Worm (Caenorhabditis elegans): ENCODE measurements around the gene Y46G5A.20.
A peak's percentile ranks its signal among the peaks of the same experiment; 100 is the strongest.

The Y46G5A.20 gene

ce11 chrII:12805765-12806384 lies 4.9 kb upstream of the Y46G5A.20 start:
- TF ChIP-seq klf-2 (GFP tag; conservative IDR thresholded peaks at IDR 0.05) (no peak), med-1 (GFP tag; optimal IDR thresholded peaks at IDR 0.05; ENCODE audit: insufficient read depth) (no peak), ztf-23 (GFP tag; IDR thresholded peaks at IDR 0.05) (no peak), T22C8.4 (GFP tag; IDR thresholded peaks at IDR 0.05) (no peak), tab-1 (GFP tag; IDR thresholded peaks at IDR 0.05) (no peak), cog-1 (tag; optimal IDR thresholded peaks at IDR 0.05) (no peak), ref-1 (GFP tag; conservative IDR thresholded peaks at IDR 0.05) (no peak)

- TF ChIP-seq ztf-23 (GFP tag; IDR thresholded peaks at IDR 0.05) (no peak), T22C8.4 (GFP tag; IDR thresholded peaks at IDR 0.05) (no peak), ref-1 (GFP tag; conservative IDR thresholded peaks at IDR 0.05) (no peak), klf-2 (GFP tag; conservative IDR thresholded peaks at IDR 0.05) (no peak)
Observed at ce11 chrII:12806602-12807182, 4.1 kb upstream of the Y46G5A.20 start, which contains the start of gene spds-1. Gene spds-1 (plus strand): TSS chrII:12806899.

- TF ChIP-seq tab-1 (GFP tag; IDR thresholded peaks at IDR 0.05) (no peak), ztf-29 (GFP tag; IDR thresholded peaks at IDR 0.05) (no peak), T22C8.4 (GFP tag; IDR thresholded peaks at IDR 0.05) (no peak), med-1 (GFP tag; optimal IDR thresholded peaks at IDR 0.05; ENCODE audit: insufficient read depth) (no peak), ref-1 (GFP tag; conservative IDR thresholded peaks at IDR 0.05) (no peak), ztf-23 (GFP tag; IDR thresholded peaks at IDR 0.05) (no peak), klf-2 (GFP tag; conservative IDR thresholded peaks at IDR 0.05) (no peak), cog-1 (tag; optimal IDR thresholded peaks at IDR 0.05) (no peak)
Observed at ce11 chrII:12808746-12809145, 2.1 kb upstream of the Y46G5A.20 start.

DNA sequence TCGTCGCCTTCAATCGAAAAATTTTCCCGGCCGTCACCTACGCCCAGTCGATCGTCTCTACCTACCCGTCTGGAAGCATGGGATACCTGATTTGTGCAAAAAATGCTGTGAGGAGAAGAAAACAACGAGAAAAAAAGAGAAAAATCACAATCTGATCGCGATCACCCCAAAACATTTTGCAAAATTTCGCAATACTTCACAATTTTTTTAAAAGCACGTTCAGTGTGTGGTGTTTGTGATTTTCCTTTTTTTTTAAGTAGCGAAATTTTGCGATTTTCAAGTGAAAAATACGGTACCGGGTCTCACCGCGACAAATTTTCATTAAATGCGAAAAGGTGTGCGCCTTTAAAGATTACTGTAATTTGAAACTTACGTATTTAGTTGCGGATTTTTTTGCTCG lies 1.1 kb upstream of the Y46G5A.20 start:
- no peak for TF ChIP-seq T22C8.4 (GFP tag; IDR thresholded peaks at IDR 0.05)
- no peak for TF ChIP-seq klf-2 (GFP tag; conservative IDR thresholded peaks at IDR 0.05)

DNA sequence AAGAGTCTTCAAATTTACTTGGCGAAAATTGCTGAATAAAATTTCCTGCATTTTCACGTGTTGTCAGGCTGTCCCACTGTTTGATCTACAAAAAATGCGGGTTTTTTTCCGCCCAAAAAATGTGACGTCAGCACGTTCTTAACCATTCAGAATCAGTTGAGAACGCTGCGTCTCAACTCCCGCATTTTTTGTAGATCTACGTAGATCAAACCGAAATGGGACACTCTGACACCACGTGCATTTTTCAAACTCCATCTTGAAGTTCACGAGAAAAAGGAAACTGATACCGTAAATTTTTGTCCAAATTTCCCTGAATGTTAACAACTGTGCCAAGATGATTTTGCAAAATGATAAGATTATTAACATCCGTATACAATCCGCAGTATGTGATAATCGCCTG lies 2.4 kb downstream of the Y46G5A.20 start:
- TF ChIP-seq cog-1 (tag; optimal IDR thresholded peaks at IDR 0.05) (no peak), ztf-29 (GFP tag; IDR thresholded peaks at IDR 0.05) (no peak), ztf-23 (GFP tag; IDR thresholded peaks at IDR 0.05) (no peak), flt-1 (GFP tag; IDR thresholded peaks at IDR 0.05) (no peak), med-1 (GFP tag; optimal IDR thresholded peaks at IDR 0.05; ENCODE audit: insufficient read depth) (no peak), T22C8.4 (GFP tag; IDR thresholded peaks at IDR 0.05) (no peak), ref-1 (GFP tag; conservative IDR thresholded peaks at IDR 0.05) (no peak), klf-2 (GFP tag; conservative IDR thresholded peaks at IDR 0.05) (no peak), tab-1 (GFP tag; IDR thresholded peaks at IDR 0.05) (no peak)

- TF ChIP-seq med-1 (GFP tag; optimal IDR thresholded peaks at IDR 0.05; ENCODE audit: insufficient read depth) (no peak), klf-2 (GFP tag; conservative IDR thresholded peaks at IDR 0.05) (no peak)
Observed at ce11 chrII:12816412-12817146, 5.8 kb downstream of the Y46G5A.20 start, which contains the start of gene acl-7. Gene acl-7 (minus strand): TSS chrII:12816462.

ce11 chrII:12818488-12818887 lies 7.7 kb downstream of the Y46G5A.20 start, which contains the start of gene Y46G5A.22:
Gene Y46G5A.22 (minus strand): TSS chrII:12818588.
- TF ChIP-seq klf-2 (GFP tag; conservative IDR thresholded peaks at IDR 0.05) (no peak), tab-1 (GFP tag; IDR thresholded peaks at IDR 0.05) (no peak), ref-1 (GFP tag; conservative IDR thresholded peaks at IDR 0.05) (no peak), cog-1 (tag; optimal IDR thresholded peaks at IDR 0.05) (no peak), flt-1 (GFP tag; IDR thresholded peaks at IDR 0.05) (no peak), ztf-23 (GFP tag; IDR thresholded peaks at IDR 0.05) (no peak), T22C8.4 (GFP tag; IDR thresholded peaks at IDR 0.05) (no peak), med-1 (GFP tag; optimal IDR thresholded peaks at IDR 0.05; ENCODE audit: insufficient read depth) (no peak), ztf-29 (GFP tag; IDR thresholded peaks at IDR 0.05) (no peak)

ce11 chrII:12819979-12820378 lies 9.2 kb downstream of the Y46G5A.20 start:
- TF ChIP-seq flt-1 (GFP tag; IDR thresholded peaks at IDR 0.05) (no peak), tab-1 (GFP tag; IDR thresholded peaks at IDR 0.05) (no peak), med-1 (GFP tag; optimal IDR thresholded peaks at IDR 0.05; ENCODE audit: insufficient read depth) (no peak), ztf-23 (GFP tag; IDR thresholded peaks at IDR 0.05) (no peak), cog-1 (tag; optimal IDR thresholded peaks at IDR 0.05) (no peak), ztf-29 (GFP tag; IDR thresholded peaks at IDR 0.05) (no peak), ref-1 (GFP tag; conservative IDR thresholded peaks at IDR 0.05) (no peak), klf-2 (GFP tag; conservative IDR thresholded peaks at IDR 0.05) (no peak), T22C8.4 (GFP tag; IDR thresholded peaks at IDR 0.05) (no peak)

DNA sequence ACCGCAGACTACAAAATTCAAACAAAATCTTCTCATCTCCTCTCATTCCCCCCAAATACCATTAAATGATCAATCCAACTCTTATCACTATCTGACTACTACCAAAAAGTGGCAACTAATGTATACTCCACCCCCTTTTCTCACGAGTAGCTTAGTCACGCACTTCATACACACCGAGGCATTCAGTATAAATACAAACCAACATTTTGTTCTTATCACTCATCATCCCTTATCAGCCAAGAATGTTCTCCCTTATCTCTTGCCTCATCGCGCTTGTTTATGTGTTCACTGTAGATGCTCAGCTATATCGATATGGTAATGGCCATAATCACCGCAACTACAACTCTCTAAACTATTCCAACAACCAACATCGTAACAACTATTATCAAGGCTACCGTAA lies 12.6 kb downstream of the Y46G5A.20 start, which contains the start of gene Y46G5A.36:
TSS of gene Y46G5A.36 (plus strand) at position 243 of the 400 bp plus-strand sequence.
- no peak for TF ChIP-seq ztf-23 (GFP tag; IDR thresholded peaks at IDR 0.05)
- TF ChIP-seq ztf-29 (GFP tag; IDR thresholded peaks at IDR 0.05), result no peak
- no peak for TF ChIP-seq ref-1 (GFP tag; conservative IDR thresholded peaks at IDR 0.05)
- no peak for TF ChIP-seq tab-1 (GFP tag; IDR thresholded peaks at IDR 0.05)
- TF ChIP-seq cog-1 (tag; optimal IDR thresholded peaks at IDR 0.05), result no peak
- no peak for TF ChIP-seq klf-2 (GFP tag; conservative IDR thresholded peaks at IDR 0.05)
- TF ChIP-seq T22C8.4 (GFP tag; IDR thresholded peaks at IDR 0.05), result no peak
- TF ChIP-seq flt-1 (GFP tag; IDR thresholded peaks at IDR 0.05), result no peak
- TF ChIP-seq med-1 (GFP tag; optimal IDR thresholded peaks at IDR 0.05; ENCODE audit: insufficient read depth), result no peak

DNA sequence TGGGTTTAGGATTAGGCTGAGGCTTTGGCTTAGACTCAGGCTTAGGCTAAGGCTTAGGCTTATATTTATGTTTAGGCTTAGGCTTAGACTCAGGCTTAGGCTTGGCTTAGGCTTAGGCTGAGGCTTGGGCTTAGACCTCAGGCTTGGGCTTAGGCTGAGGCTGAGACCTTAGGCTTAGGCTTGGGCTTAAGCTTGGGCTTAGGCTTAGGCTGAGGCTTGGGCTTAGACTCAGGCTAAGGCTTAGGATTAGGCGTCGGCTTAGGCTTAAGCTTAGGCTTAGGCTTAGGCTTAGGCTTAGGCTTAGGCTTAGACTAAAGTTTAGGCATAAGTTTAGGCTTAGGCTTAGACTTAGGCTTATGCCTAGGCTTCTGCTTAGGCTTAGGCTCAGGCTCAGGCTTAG lies 13.7 kb downstream of the Y46G5A.20 start:
- peak; percentile 42; the same call in 1 of the 2 replicates for TF ChIP-seq ztf-29 (GFP tag; IDR thresholded peaks at IDR 0.05)
- TF ChIP-seq ztf-23 (GFP tag; IDR thresholded peaks at IDR 0.05), result no peak
